Fruit fly (Drosophila melanogaster): ENCODE data around the gene Rpn12R.
A peak's percentile ranks its signal among the peaks of the same experiment; 100 is the strongest.

Gene Rpn12R

dm6 chr3L:15072149-15072548 lies 29.8 kb upstream of the Rpn12R start (continued):
- TF ChIP-seq gem (tag; optimal IDR thresholded peaks at IDR 0.05) (no peak), dan (GFP tag; IDR thresholded peaks at IDR 0.05) (no peak), CG13775 (GFP tag; optimal IDR thresholded peaks at IDR 0.05) (no peak), CG17829 (tag; optimal IDR thresholded peaks at IDR 0.05) (no peak), exex (tag; optimal IDR thresholded peaks at IDR 0.05) (no peak), Fer1 (GFP tag; optimal IDR thresholded peaks at IDR 0.05) (no peak), cg (GFP tag; optimal IDR thresholded peaks at IDR 0.05) (no peak), PHDP (tag; optimal IDR thresholded peaks at IDR 0.05) (no peak), CG12299 (tag; optimal IDR thresholded peaks at IDR 0.05) (no peak), ranshi (GFP tag; IDR thresholded peaks at IDR 0.05) (no peak), slou (GFP tag; optimal IDR thresholded peaks at IDR 0.05) (no peak), bsh (GFP tag; optimal IDR thresholded peaks at IDR 0.05) (no peak), CG12744 (GFP tag; optimal IDR thresholded peaks at IDR 0.05) (no peak), Lhr (GFP tag; optimal IDR thresholded peaks at IDR 0.05) (no peak), mam (GFP tag; optimal IDR thresholded peaks at IDR 0.05) (no peak), Fer3 (tag; optimal IDR thresholded peaks at IDR 0.05) (no peak), tx (GFP tag; optimal IDR thresholded peaks at IDR 0.05) (no peak), CG13287 (GFP tag; IDR thresholded peaks at IDR 0.05; ENCODE audit: partially characterized antibody) (peak; percentile 42), Tbp (GFP tag; optimal IDR thresholded peaks at IDR 0.05) (no peak), CG42726 (GFP tag; IDR thresholded peaks at IDR 0.05; ENCODE audit: partially characterized antibody) (no peak), CG32532 (GFP tag; IDR thresholded peaks at IDR 0.05) (0 out of 2 replicates have a peak, but pooled peaks have one; percentile 10), pita (GFP tag; optimal IDR thresholded peaks at IDR 0.05) (peak; percentile 67), sug (tag; optimal IDR thresholded peaks at IDR 0.05) (no peak), kah (GFP tag; optimal IDR thresholded peaks at IDR 0.05) (no peak), Dek (tag; optimal IDR thresholded peaks at IDR 0.05) (no peak), Nf-YB (GFP tag; optimal IDR thresholded peaks at IDR 0.05) (no peak), Rfx (GFP tag; IDR thresholded peaks at IDR 0.05) (no peak), CG9876 (GFP tag; optimal IDR thresholded peaks at IDR 0.05) (no peak), nerfin-2 (GFP tag; IDR thresholded peaks at IDR 0.05; ENCODE audit: partially characterized antibody) (0 out of 2 replicates have a peak, but pooled peaks have one; percentile 25), Poxn (GFP tag; IDR thresholded peaks at IDR 0.05) (no peak), E2f2 (GFP tag; IDR thresholded peaks at IDR 0.05) (peak; percentile 42; the same call in 1 of the 2 replicates), knrl (GFP tag; IDR thresholded peaks at IDR 0.05; ENCODE audit: partially characterized antibody) (0 out of 3 replicates have a peak, but pooled peaks have one; percentile 26), CG3847 (GFP tag; IDR thresholded peaks at IDR 0.05) (no peak), CG30431 (GFP tag; optimal IDR thresholded peaks at IDR 0.05) (no peak), CG10431 (GFP tag; optimal IDR thresholded peaks at IDR 0.05) (no peak), ato (GFP tag; IDR thresholded peaks at IDR 0.05; ENCODE audit: partially characterized antibody) (0 out of 2 replicates have a peak, but pooled peaks have one; percentile 46), usp (GFP tag; optimal IDR thresholded peaks at IDR 0.05) (no peak), zfh1 (GFP tag; IDR thresholded peaks at IDR 0.05) (no peak), CG5245 (GFP tag; optimal IDR thresholded peaks at IDR 0.05) (no peak), sima (GFP tag; optimal IDR thresholded peaks at IDR 0.05) (no peak), CG6765 (GFP tag; optimal IDR thresholded peaks at IDR 0.05) (no peak), Awh (GFP tag; IDR thresholded peaks at IDR 0.05) (no peak), TFAM (GFP tag; optimal IDR thresholded peaks at IDR 0.05) (no peak), jing (GFP tag; optimal IDR thresholded peaks at IDR 0.05) (no peak), HLH4C (GFP tag; IDR thresholded peaks at IDR 0.05; ENCODE audit: partially characterized antibody) (no peak), Myb (GFP tag; optimal IDR thresholded peaks at IDR 0.05) (peak; percentile 97), Lim3 (GFP tag; IDR thresholded peaks at IDR 0.05) (no peak), B-H1 (GFP tag; IDR thresholded peaks at IDR 0.05) (no peak), Sox102F (GFP tag; optimal IDR thresholded peaks at IDR 0.05) (no peak), Drgx (GFP tag; IDR thresholded peaks at IDR 0.05) (no peak), sqz (GFP tag; optimal IDR thresholded peaks at IDR 0.05) (no peak)
